Worm (Caenorhabditis elegans) whole organism, L1 larva: Measurements from ENCODE around the gene fil-2.

Experiments
- C04F5.9 ChIP-seq: sonication (generic microtip); optimal IDR thresholded peaks from 2 replicates; lab custom pipeline; 2016; ENCODE audit warnings: missing genetic modification characterization, missing compliant biosample characterization
- C34B4.2 ChIP-seq: sonication (generic microtip); optimal IDR thresholded peaks from 2 replicates; lab custom pipeline; 2017; ENCODE audit warnings: mild to moderate bottlenecking, missing genetic modification characterization, missing compliant biosample characterization
- Y116A8C.19 ChIP-seq: sonication (generic microtip); optimal IDR thresholded peaks from 2 replicates; lab custom pipeline; 2016; ENCODE audit warnings: missing compliant biosample characterization, missing genetic modification characterization, borderline replicate concordance
- aha-1 ChIP-seq: fragments of 150-350 bp; optimal IDR thresholded peaks from 2 replicates; lab custom pipeline; 2014; ENCODE audit warnings: missing biosample characterization, missing genetic modification characterization
- alr-1 ChIP-seq: fragments of 200-800 bp; sonication (Bioruptor generic); optimal IDR thresholded peaks from 2 replicates; lab custom pipeline; 2018; ENCODE audit warnings: borderline replicate concordance, mild to moderate bottlenecking, missing genetic modification characterization, missing compliant biosample characterization
- aly-2 ChIP-seq: fragments of 150-350 bp; optimal IDR thresholded peaks from 2 replicates; lab custom pipeline; 2014; ENCODE audit warnings: missing biosample characterization, missing genetic modification characterization
- ama-1 ChIP-seq: fragments of 150-350 bp; optimal IDR thresholded peaks from 2 replicates; lab custom pipeline; 2014
- blmp-1 ChIP-seq: fragments of 150-350 bp; optimal IDR thresholded peaks from 2 replicates; lab custom pipeline; 2014; ENCODE audit warnings: missing biosample characterization, missing genetic modification characterization
- ceh-63 ChIP-seq: fragments of 200-800 bp; sonication (Bioruptor generic); optimal IDR thresholded peaks from 2 replicates; lab custom pipeline; 2018; ENCODE audit warnings: mild to moderate bottlenecking, missing genetic modification characterization, missing compliant biosample characterization
- ceh-88 ChIP-seq: fragments of 200-800 bp; sonication (Bioruptor generic); IDR thresholded peaks from 2 replicates; pipeline ENCODE4 v1.3.6; 2022; ENCODE audit warnings: missing genetic modification characterization, missing compliant biosample characterization
- dpl-1 ChIP-seq, 3 experiments: fragments of 150-350 bp in 2 of 3; sonication (generic microtip) in 1 of 3; optimal IDR thresholded peaks; 2 replicates each; lab custom pipeline; 2014 to 2017; ENCODE audit warnings: missing biosample characterization in 3 of 3, missing genetic modification characterization in 3 of 3, missing genetic modification reagents in 3 of 3
- egl-13 ChIP-seq: sonication (generic microtip); optimal IDR thresholded peaks from 2 replicates; lab custom pipeline; 2016; ENCODE audit warnings: missing genotype, missing genetic modification reagents, missing genetic modification characterization, missing compliant biosample characterization
- elt-3 ChIP-seq, 6 experiments: fragments of 150-350 bp in 1 of 6; sonication (generic microtip); optimal IDR thresholded peaks; 2 replicates each; lab custom pipeline; 2017 to 2018; ENCODE audit warnings: missing biosample characterization in 6 of 6, missing genetic modification characterization in 6 of 6, inconsistent platforms in 1 of 6
- fkh-10 ChIP-seq: sonication (generic microtip); optimal IDR thresholded peaks from 2 replicates; lab custom pipeline; 2017; ENCODE audit warnings: missing biosample characterization, missing genetic modification reagents, missing genetic modification characterization
- fkh-8 ChIP-seq: sonication (generic microtip); optimal IDR thresholded peaks from 2 replicates; lab custom pipeline; 2016; ENCODE audit warnings: mild to moderate bottlenecking, missing genetic modification characterization, missing compliant biosample characterization
- fos-1 ChIP-seq: fragments of 150-350 bp; optimal IDR thresholded peaks from 2 replicates; lab custom pipeline; 2014; ENCODE audit warnings: missing biosample characterization, missing genetic modification characterization
- grh-1 ChIP-seq: fragments of 200-800 bp; sonication (Bioruptor generic); IDR thresholded peaks from 2 replicates; pipeline ENCODE4 v1.3.6; 2022; ENCODE audit warnings: missing genetic modification reagents, missing genetic modification characterization, missing compliant biosample characterization
- hlh-17 ChIP-seq: fragments of 200-800 bp; sonication (Bioruptor generic); optimal IDR thresholded peaks from 2 replicates; lab custom pipeline; 2018; ENCODE audit warnings: missing genetic modification characterization, mild to moderate bottlenecking, missing compliant biosample characterization, moderate library complexity, borderline replicate concordance
- hlh-4 ChIP-seq: sonication (generic microtip); optimal IDR thresholded peaks from 2 replicates; lab custom pipeline; 2016; ENCODE audit warnings: mild to moderate bottlenecking, missing genetic modification characterization, missing compliant biosample characterization
- irx-1 ChIP-seq: sonication (generic microtip); optimal IDR thresholded peaks from 2 replicates; lab custom pipeline; 2016; ENCODE audit warnings: missing genetic modification characterization, missing compliant biosample characterization
- isw-1 ChIP-seq: fragments of 200-800 bp; sonication (Bioruptor generic); IDR thresholded peaks from 2 replicates; pipeline ENCODE4 v1.3.6; 2022; ENCODE audit warnings: missing genetic modification characterization, missing compliant biosample characterization
- lin-13 ChIP-seq: fragments of 150-350 bp; optimal IDR thresholded peaks from 2 replicates; lab custom pipeline; 2014; ENCODE audit warnings: missing biosample characterization, missing genetic modification reagents, missing genetic modification characterization
- lin-15B ChIP-seq: fragments of 150-350 bp; sonication (generic microtip); optimal IDR thresholded peaks from 3 replicates; lab custom pipeline; 2014; ENCODE audit warnings: missing biosample characterization, missing genetic modification characterization
- lir-3 ChIP-seq: sonication (generic microtip); optimal IDR thresholded peaks from 2 replicates; lab custom pipeline; 2016; ENCODE audit warnings: mild to moderate bottlenecking, missing genetic modification characterization, moderate library complexity, missing compliant biosample characterization; ENCODE audit not compliant: poor library complexity
- lsy-2 ChIP-seq, 2 experiments: fragments of 150-350 bp; optimal IDR thresholded peaks; 2 replicates each; lab custom pipeline; 2014; ENCODE audit warnings: missing biosample characterization in 2 of 2, missing genetic modification characterization in 2 of 2
- mab-9 ChIP-seq: fragments of 200-800 bp; sonication (Bioruptor generic); IDR thresholded peaks from 2 replicates; pipeline ENCODE4 v1.3.6; 2022; ENCODE audit warnings: missing genetic modification reagents, missing genetic modification characterization, missing compliant biosample characterization
- mdl-1 ChIP-seq, 2 experiments: fragments of 150-350 bp; optimal IDR thresholded peaks; 2 replicates each; lab custom pipeline; 2014 to 2017; ENCODE audit warnings: missing biosample characterization in 2 of 2, missing genetic modification characterization in 2 of 2, inconsistent platforms in 1 of 2
- mef-2 ChIP-seq: fragments of 150-350 bp; optimal IDR thresholded peaks from 2 replicates; lab custom pipeline; 2014; ENCODE audit warnings: missing biosample characterization, missing genetic modification characterization
- mep-1 ChIP-seq: fragments of 150-350 bp; optimal IDR thresholded peaks from 2 replicates; lab custom pipeline; 2014; ENCODE audit warnings: missing biosample characterization, missing genetic modification characterization
- nhr-12 ChIP-seq: sonication (generic microtip); optimal IDR thresholded peaks from 2 replicates; lab custom pipeline; 2017; ENCODE audit warnings: missing biosample characterization, missing genetic modification characterization
- nhr-19 ChIP-seq: fragments of 200-800 bp; sonication (Bioruptor generic); conservative IDR thresholded peaks from 2 replicates; pipeline ENCODE4 v1.3.6; 2022; ENCODE audit warnings: missing genetic modification characterization, missing compliant biosample characterization
- nhr-28 ChIP-seq: fragments of 150-350 bp; optimal IDR thresholded peaks from 2 replicates; lab custom pipeline; 2014; ENCODE audit warnings: missing biosample characterization, missing genetic modification characterization
- nhr-47 ChIP-seq: sonication (generic microtip); optimal IDR thresholded peaks from 2 replicates; lab custom pipeline; 2016; ENCODE audit warnings: mild to moderate bottlenecking, missing genetic modification characterization, moderate library complexity, missing compliant biosample characterization
- nhr-71 ChIP-seq: sonication (generic microtip); optimal IDR thresholded peaks from 2 replicates; lab custom pipeline; 2016; ENCODE audit warnings: mild to moderate bottlenecking, missing genetic modification characterization, moderate library complexity, missing compliant biosample characterization
- nhr-85 ChIP-seq: sonication (generic microtip); peaks from one replicate; lab custom pipeline; 2016; ENCODE audit warnings: missing genetic modification characterization, inconsistent platforms, missing compliant biosample characterization
- nhr-90 ChIP-seq: sonication (generic microtip); optimal IDR thresholded peaks from 2 replicates; lab custom pipeline; 2016; ENCODE audit warnings: mild to moderate bottlenecking, missing genetic modification characterization, missing compliant biosample characterization; ENCODE audit not compliant: poor library complexity
- pag-3 ChIP-seq: sonication (generic microtip); optimal IDR thresholded peaks from 2 replicates; lab custom pipeline; 2017; ENCODE audit warnings: missing genetic modification characterization, mild to moderate bottlenecking, missing compliant biosample characterization, antibody characterized with exemption, borderline replicate concordance; ENCODE audit not compliant: insufficient read depth
- pax-3 ChIP-seq: fragments of 200-800 bp; sonication (Bioruptor generic); optimal IDR thresholded peaks from 2 replicates; lab custom pipeline; 2018; ENCODE audit warnings: mild to moderate bottlenecking, missing genetic modification characterization, moderate library complexity, missing compliant biosample characterization
- snpc-4 ChIP-seq: fragments of 150-350 bp; optimal IDR thresholded peaks from 2 replicates; lab custom pipeline; 2014; ENCODE audit warnings: missing biosample characterization, missing genetic modification characterization
- snu-23 ChIP-seq: sonication (generic microtip); optimal IDR thresholded peaks from 2 replicates; lab custom pipeline; 2016; ENCODE audit warnings: missing genetic modification characterization, missing compliant biosample characterization
- swsn-7 ChIP-seq: sonication (generic microtip); optimal IDR thresholded peaks from 2 replicates; lab custom pipeline; 2016; ENCODE audit warnings: missing genetic modification characterization, missing compliant biosample characterization
- tbx-2 ChIP-seq: sonication (generic microtip); optimal IDR thresholded peaks from 2 replicates; lab custom pipeline; 2016; ENCODE audit warnings: missing genetic modification characterization, missing compliant biosample characterization
- tlp-1 ChIP-seq: fragments of 150-350 bp; optimal IDR thresholded peaks from 2 replicates; lab custom pipeline; 2014; ENCODE audit warnings: missing biosample characterization, missing genetic modification characterization
- unc-30 ChIP-seq: sonication (generic microtip); optimal IDR thresholded peaks from 2 replicates; lab custom pipeline; 2017; ENCODE audit warnings: missing biosample characterization, missing genetic modification characterization
- unc-86 ChIP-seq: sonication (generic microtip); optimal IDR thresholded peaks from 2 replicates; lab custom pipeline; 2016; ENCODE audit warnings: missing genetic modification characterization, missing compliant biosample characterization
- unc-98 ChIP-seq: fragments of 200-800 bp; sonication (Bioruptor generic); IDR thresholded peaks from 2 replicates; pipeline ENCODE4 v1.3.6; 2022; ENCODE audit warnings: missing genetic modification characterization, missing compliant biosample characterization
- vab-15 ChIP-seq: sonication (generic microtip); optimal IDR thresholded peaks from 2 replicates; lab custom pipeline; 2017; ENCODE audit warnings: missing genotype, mild to moderate bottlenecking, missing genetic modification characterization, missing compliant biosample characterization
- xbp-1 ChIP-seq: sonication (generic microtip); optimal IDR thresholded peaks from 2 replicates; lab custom pipeline; 2016; ENCODE audit warnings: missing genetic modification characterization, missing compliant biosample characterization
- zag-1 ChIP-seq: fragments of 150-350 bp; optimal IDR thresholded peaks from 2 replicates; lab custom pipeline; 2014; ENCODE audit warnings: missing biosample characterization, missing genetic modification characterization
- zip-4 ChIP-seq: fragments of 200-800 bp; sonication (Bioruptor generic); optimal IDR thresholded peaks from 2 replicates; lab custom pipeline; 2018; ENCODE audit warnings: mild to moderate bottlenecking, missing genetic modification characterization, moderate library complexity, missing compliant biosample characterization
- ztf-4 ChIP-seq: fragments of 150-350 bp; optimal IDR thresholded peaks from 2 replicates; lab custom pipeline; 2014; ENCODE audit warnings: missing biosample characterization, missing genetic modification characterization

Gene fil-2

DNA sequence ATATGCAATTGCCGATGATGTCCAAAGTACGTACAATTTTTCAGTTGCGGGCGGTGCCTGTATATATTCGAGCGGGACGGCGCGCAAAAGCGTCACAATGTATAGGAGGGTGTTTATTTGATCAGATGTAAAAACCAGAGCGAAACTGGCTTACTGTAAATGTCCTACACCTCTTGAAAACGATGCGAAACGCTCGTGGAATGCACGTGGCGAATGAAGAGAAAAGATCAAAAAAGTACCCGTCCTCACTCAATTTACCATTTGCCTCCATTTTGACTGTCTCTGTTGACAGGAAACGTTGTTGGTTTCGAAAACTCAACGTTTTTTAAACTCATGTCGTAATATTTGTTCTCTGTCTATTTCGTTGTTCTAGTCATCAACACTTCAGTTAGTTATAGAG is 38.1 kb upstream of the fil-2 start (continued):
- TF ChIP-seq pag-3 (tag; lab: Kevin White, UChicago) (no peak), pax-3 (tag; lab: Kevin White, UChicago) (no peak), snpc-4 (tag; lab: Kevin White, UChicago) (no peak), lin-15B (no peak), alr-1 (tag; lab: Kevin White, UChicago) (no peak), irx-1 (tag; lab: Kevin White, UChicago) (no peak), nhr-28 (no peak), zip-4 (GFP tag; lab: Kevin White, UChicago) (no peak), dpl-1 (GFP tag; optimal IDR thresholded peaks at IDR 0.05; lab: Kevin White, UChicago) (peak in 1 of 3 experiments; percentile 12), vab-15 (no peak), fkh-10 (GFP tag; lab: Kevin White, UChicago) (no peak), elt-3 (tag; optimal IDR thresholded peaks at IDR 0.05; lab: Kevin White, UChicago) (peak in 4 of 6 experiments; percentile 16 to 68 (median 40)), mab-9 (no peak), swsn-7 (tag; lab: Kevin White, UChicago) (peak; percentile 16), unc-30 (tag; lab: Kevin White, UChicago) (no peak), nhr-47 (peak; percentile 45), mdl-1 (tag; optimal IDR thresholded peaks at IDR 0.05; lab: Kevin White, UChicago) (peak in 1 of 2 experiments; percentile 88), nhr-85 (tag; lab: Kevin White, UChicago) (peak; percentile 91), C04F5.9 (tag; lab: Kevin White, UChicago) (no peak), grh-1 (GFP tag; lab: Robert Waterston, UW) (no peak), snu-23 (GFP tag; lab: Kevin White, UChicago) (peak; percentile 69), mep-1 (tag; lab: Kevin White, UChicago) (no peak), lir-3 (peak; percentile 5), aly-2 (tag; lab: Kevin White, UChicago) (no peak), nhr-12 (no peak), lsy-2 (tag; optimal IDR thresholded peaks at IDR 0.05; lab: Kevin White, UChicago) (peak in 1 of 2 experiments; percentile 80), ceh-88 (GFP tag; lab: Robert Waterston, UW) (0 out of 2 replicates have a peak, but pooled peaks have one; percentile 19), hlh-17 (no peak), zag-1 (tag; lab: Kevin White, UChicago) (no peak), hlh-4 (no peak), xbp-1 (tag; lab: Kevin White, UChicago) (no peak), unc-98 (GFP tag; lab: Robert Waterston, UW) (no peak), nhr-90 (tag; lab: Kevin White, UChicago) (peak; percentile 55), tlp-1 (tag; lab: Kevin White, UChicago) (no peak), C34B4.2 (no peak), Y116A8C.19 (tag; lab: Kevin White, UChicago) (no peak), tbx-2 (tag; lab: Kevin White, UChicago) (peak; percentile 76), unc-86 (no peak), isw-1 (GFP tag; lab: Robert Waterston, UW) (no peak), ceh-63 (GFP tag; lab: Kevin White, UChicago) (no peak), nhr-71 (tag; lab: Kevin White, UChicago) (peak; percentile 67), ztf-4 (no peak), lin-13 (GFP tag; lab: Kevin White, UChicago) (no peak), nhr-19 (peak; percentile 45), mef-2 (tag; lab: Kevin White, UChicago) (no peak), ama-1 (no peak), aha-1 (no peak), fkh-8 (no peak), egl-13 (tag; lab: Kevin White, UChicago) (no peak), fos-1 (tag; lab: Kevin White, UChicago) (no peak), blmp-1 (tag; lab: Kevin White, UChicago) (peak; percentile 8)
